Fruit fly (Drosophila melanogaster) whole organism, pupa: ENCODE data around the gene CG46306.

ENCODE experiments used
- CG10348 ChIP-seq: fragments of 200-800 bp; sonication (Bioruptor generic); IDR thresholded peaks from 2 replicates; pipeline ENCODE4 v1.3.6; 2022; ENCODE audit warnings: missing biosample characterization, missing genetic modification characterization
- CG12605 ChIP-seq: fragments of 200-800 bp; sonication (Bioruptor generic); IDR thresholded peaks from 2 replicates; pipeline ENCODE4 v1.3.6; 2022; ENCODE audit warnings: missing biosample characterization, missing genetic modification characterization
- CG13204 ChIP-seq: fragments of 200-800 bp; sonication (Bioruptor generic); optimal IDR thresholded peaks from 2 replicates; lab custom pipeline; 2018; ENCODE audit warnings: missing biosample characterization, mild to moderate bottlenecking, missing genetic modification characterization, moderate library complexity
- CG14655 ChIP-seq: fragments of 200-800 bp; sonication (Bioruptor generic); optimal IDR thresholded peaks from 3 replicates; lab custom pipeline; 2017; ENCODE audit warnings: mild to moderate bottlenecking, missing biosample characterization, missing genetic modification reagents, missing genetic modification characterization
- CG15710 ChIP-seq: fragments of 200-800 bp; sonication (Bioruptor generic); optimal IDR thresholded peaks from 2 replicates; lab custom pipeline; 2018; ENCODE audit warnings: missing biosample characterization, mild to moderate bottlenecking, missing genetic modification characterization, moderate library complexity
- CG17806 ChIP-seq: fragments of 200-800 bp; sonication (Bioruptor generic); optimal IDR thresholded peaks from 2 replicates; lab custom pipeline; 2018; ENCODE audit warnings: missing biosample characterization, mild to moderate bottlenecking, missing genetic modification characterization, moderate library complexity
- CG32121 ChIP-seq: fragments of 200-800 bp; sonication (Bioruptor generic); IDR thresholded peaks from 2 replicates; pipeline ENCODE4 v1.3.6; 2022; ENCODE audit warnings: missing biosample characterization, missing genetic modification characterization
- CG34367 ChIP-seq: fragments of 200-800 bp; sonication (Bioruptor generic); optimal IDR thresholded peaks from 2 replicates; lab custom pipeline; 2018; ENCODE audit warnings: missing biosample characterization, mild to moderate bottlenecking, missing genetic modification characterization
- CG4496 ChIP-seq: fragments of 200-800 bp; sonication (Bioruptor generic); IDR thresholded peaks from 3 replicates; pipeline ENCODE4 v1.3.6; 2022; ENCODE audit warnings: missing biosample characterization, missing genetic modification characterization
- CG8159 ChIP-seq: fragments of 200-800 bp; sonication (Bioruptor generic); optimal IDR thresholded peaks from 3 replicates; lab custom pipeline; 2018; ENCODE audit warnings: missing biosample characterization, mild to moderate bottlenecking, missing genetic modification characterization, moderate library complexity
- CG8301 ChIP-seq: fragments of 200-800 bp; sonication (Bioruptor generic); optimal IDR thresholded peaks from 2 replicates; lab custom pipeline; 2018; ENCODE audit warnings: missing biosample characterization, mild to moderate bottlenecking, missing genetic modification characterization
- CG9948 ChIP-seq: fragments of 200-800 bp; sonication (Bioruptor generic); optimal IDR thresholded peaks from 2 replicates; lab custom pipeline; 2018; ENCODE audit warnings: missing biosample characterization, mild to moderate bottlenecking, missing genetic modification characterization, moderate library complexity
- D1 ChIP-seq: fragments of 200-800 bp; sonication (Bioruptor generic); optimal IDR thresholded peaks from 2 replicates; lab custom pipeline; 2018; ENCODE audit warnings: missing biosample characterization, mild to moderate bottlenecking, missing genetic modification characterization, moderate library complexity
- EcR ChIP-seq: fragments of 200-800 bp; sonication (Bioruptor generic); optimal IDR thresholded peaks from 3 replicates; lab custom pipeline; 2019; ENCODE audit warnings: missing biosample characterization, missing genetic modification characterization, mild to moderate bottlenecking, moderate library complexity, missing genetic modification reagents
- Ets98B ChIP-seq: fragments of 200-800 bp; sonication (Bioruptor generic); IDR thresholded peaks from 2 replicates; pipeline ENCODE4 v1.3.6; 2022; ENCODE audit warnings: missing biosample characterization, missing genetic modification characterization
- Pif1A ChIP-seq: fragments of 200-800 bp; sonication (Bioruptor generic); optimal IDR thresholded peaks from 3 replicates; lab custom pipeline; 2016; ENCODE audit warnings: missing biosample characterization, missing genetic modification characterization
- Pif1B ChIP-seq: fragments of 200-800 bp; sonication (Bioruptor generic); optimal IDR thresholded peaks from 3 replicates; lab custom pipeline; 2016; ENCODE audit warnings: missing biosample characterization, missing genetic modification characterization
- Snoo ChIP-seq: fragments of 200-800 bp; sonication (Bioruptor generic); optimal IDR thresholded peaks from 3 replicates; lab custom pipeline; 2017; ENCODE audit warnings: missing biosample characterization, mild to moderate bottlenecking, missing genetic modification characterization, inconsistent platforms
- fd96Ca ChIP-seq: fragments of 200-800 bp; sonication (Bioruptor generic); IDR thresholded peaks from 3 replicates; pipeline ENCODE4 v1.3.6; 2022; ENCODE audit warnings: missing biosample characterization, missing genetic modification characterization
- gl ChIP-seq: fragments of 200-800 bp; sonication (Bioruptor generic); optimal IDR thresholded peaks from 2 replicates; lab custom pipeline; 2018; ENCODE audit warnings: missing biosample characterization, mild to moderate bottlenecking, missing genetic modification characterization
- rn ChIP-seq: fragments of 200-800 bp; sonication (Bioruptor generic); IDR thresholded peaks from 2 replicates; pipeline ENCODE4 v1.3.6; 2022; ENCODE audit warnings: missing biosample characterization, missing genetic modification characterization

Gene CG46306

dm6 chrX:16813226-16813625 lies 22.1 kb downstream of the CG46306 start:
- TF ChIP-seq D1 (tag; lab: Kevin White, UChicago): peak; percentile 18
- TF ChIP-seq CG12605 (GFP tag; lab: Robert Waterston, UW): no peak
- TF ChIP-seq CG13204: no peak

- TF ChIP-seq rn (no peak), Ets98B (GFP tag; lab: Robert Waterston, UW) (peak; percentile 73), CG15710 (tag; lab: Kevin White, UChicago) (peak; percentile 47), CG12605 (GFP tag; lab: Robert Waterston, UW) (peak; percentile 57; the same call in 1 of the 2 replicates), CG17806 (peak; percentile 39), Pif1B (GFP tag; lab: Kevin White, UChicago) (no peak), fd96Ca (GFP tag; lab: Robert Waterston, UW) (peak; percentile 73), CG32121 (peak; percentile 58), CG10348 (GFP tag; lab: Robert Waterston, UW) (no peak), CG9948 (tag; lab: Kevin White, UChicago) (peak; percentile 38), CG8301 (tag; lab: Kevin White, UChicago) (peak; percentile 49), Pif1A (GFP tag; lab: Kevin White, UChicago) (no peak), CG14655 (GFP tag; lab: Kevin White, UChicago) (no peak), CG34367 (tag; lab: Kevin White, UChicago) (no peak), D1 (tag; lab: Kevin White, UChicago) (no peak), gl (tag; lab: Kevin White, UChicago) (no peak), EcR (GFP tag; lab: Kevin White, UChicago) (no peak), Snoo (tag; lab: Kevin White, UChicago) (peak; percentile 10), CG4496 (GFP tag; lab: Robert Waterston, UW) (peak; percentile 74; the same call in 2 of the 3 replicates), CG8159 (tag; lab: Kevin White, UChicago) (peak; percentile 50), CG13204 (no peak)
Measured at dm6 chrX:16811213-16811749, 24.0 kb downstream of the CG46306 start, which contains the start of gene CG4829. CG4829 (plus strand) TSS chrX:16811699.

- TF ChIP-seq gl (tag; lab: Kevin White, UChicago) (no peak), Snoo (tag; lab: Kevin White, UChicago) (no peak), fd96Ca (GFP tag; lab: Robert Waterston, UW) (no peak), EcR (GFP tag; lab: Kevin White, UChicago) (no peak), Pif1B (GFP tag; lab: Kevin White, UChicago) (no peak), CG10348 (GFP tag; lab: Robert Waterston, UW) (no peak), CG9948 (tag; lab: Kevin White, UChicago) (no peak), CG15710 (tag; lab: Kevin White, UChicago) (no peak), CG8159 (tag; lab: Kevin White, UChicago) (no peak), CG12605 (GFP tag; lab: Robert Waterston, UW) (no peak), CG13204 (no peak), CG32121 (no peak), rn (no peak)
Measured at dm6 chrX:16809093-16809492, 26.2 kb downstream of the CG46306 start.

dm6 chrX:16808654-16809053 lies 26.7 kb downstream of the CG46306 start:
- TF ChIP-seq Snoo (tag; lab: Kevin White, UChicago) (no peak), CG4496 (GFP tag; lab: Robert Waterston, UW) (no peak), CG14655 (GFP tag; lab: Kevin White, UChicago) (no peak), gl (tag; lab: Kevin White, UChicago) (no peak), fd96Ca (GFP tag; lab: Robert Waterston, UW) (no peak), EcR (GFP tag; lab: Kevin White, UChicago) (no peak), D1 (tag; lab: Kevin White, UChicago) (no peak), CG12605 (GFP tag; lab: Robert Waterston, UW) (no peak), CG17806 (no peak), CG8159 (tag; lab: Kevin White, UChicago) (no peak), CG32121 (no peak), CG8301 (tag; lab: Kevin White, UChicago) (no peak), CG13204 (no peak), CG10348 (GFP tag; lab: Robert Waterston, UW) (no peak), Pif1A (GFP tag; lab: Kevin White, UChicago) (no peak)

dm6 chrX:16805768-16806167 lies 29.6 kb downstream of the CG46306 start, which contains the start of gene ppk28:
ppk28 (plus strand) TSS chrX:16806068.
- TF ChIP-seq CG32121 (no peak), CG4496 (GFP tag; lab: Robert Waterston, UW) (no peak), EcR (GFP tag; lab: Kevin White, UChicago) (no peak), CG15710 (tag; lab: Kevin White, UChicago) (no peak), CG9948 (tag; lab: Kevin White, UChicago) (no peak), Ets98B (GFP tag; lab: Robert Waterston, UW) (no peak), CG10348 (GFP tag; lab: Robert Waterston, UW) (no peak), Pif1A (GFP tag; lab: Kevin White, UChicago) (no peak), D1 (tag; lab: Kevin White, UChicago) (no peak)

- TF ChIP-seq CG12605 (GFP tag; lab: Robert Waterston, UW) (no peak), gl (tag; lab: Kevin White, UChicago) (no peak), CG8301 (tag; lab: Kevin White, UChicago) (no peak), Pif1A (GFP tag; lab: Kevin White, UChicago) (no peak), CG9948 (tag; lab: Kevin White, UChicago) (no peak), CG10348 (GFP tag; lab: Robert Waterston, UW) (no peak), CG13204 (no peak), CG34367 (tag; lab: Kevin White, UChicago) (no peak), CG8159 (tag; lab: Kevin White, UChicago) (no peak), Ets98B (GFP tag; lab: Robert Waterston, UW) (no peak), Pif1B (GFP tag; lab: Kevin White, UChicago) (no peak), CG15710 (tag; lab: Kevin White, UChicago) (no peak)
- TF ChIP-seq, all 21 proteins: peak for 0
Measured at dm6 chrX:16803299-16803698, 32.0 kb downstream of the CG46306 start, which contains the start of the genes Rai1 and CG13005. Rai1 (minus strand) TSS chrX:16803344. CG13005 (plus strand) TSS chrX:16803650.
